Fruit fly (Drosophila melanogaster): ENCODE measurements around the gene CG13252.

The CG13252 gene

dm6 chr3L:20713800-20714199, 16.6 kb upstream of the CG13252 start, which contains the start of gene CG34260:
TSS of gene CG34260 (plus strand) at chr3L:20714100.
- no peak for TF ChIP-seq noc (tag; optimal IDR thresholded peaks at IDR 0.05)

dm6 chr3L:20719100-20719499, 11.3 kb upstream of the CG13252 start, which contains the start of gene cmpy:
TSS of gene cmpy (minus strand) at chr3L:20719200.
- TF ChIP-seq noc (tag; optimal IDR thresholded peaks at IDR 0.05): no peak

dm6 chr3L:20729415-20729814, 976 bp upstream of the CG13252 start:
- no peak for TF ChIP-seq noc (tag; optimal IDR thresholded peaks at IDR 0.05)

DNA sequence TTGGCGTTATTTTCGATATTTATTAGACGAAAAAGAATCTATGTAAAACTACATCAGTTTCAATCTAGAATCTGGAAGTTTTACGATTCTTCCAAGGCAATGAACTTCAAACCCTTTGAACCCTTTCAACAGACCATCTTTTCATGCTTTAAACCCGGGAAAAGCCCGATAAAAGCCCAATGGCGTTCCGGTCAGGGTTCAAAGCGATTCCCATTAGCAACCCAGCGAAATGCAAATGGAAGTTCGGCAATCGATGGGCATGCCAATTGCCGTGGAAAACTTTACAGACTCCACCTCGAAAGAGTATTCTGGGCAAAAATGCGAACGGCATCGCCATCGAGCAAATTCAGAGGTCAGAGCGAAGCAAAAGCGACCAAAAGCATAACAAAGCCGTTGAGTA, 2.1 kb downstream of the CG13252 start:
- TF ChIP-seq noc (tag; optimal IDR thresholded peaks at IDR 0.05): no peak

DNA sequence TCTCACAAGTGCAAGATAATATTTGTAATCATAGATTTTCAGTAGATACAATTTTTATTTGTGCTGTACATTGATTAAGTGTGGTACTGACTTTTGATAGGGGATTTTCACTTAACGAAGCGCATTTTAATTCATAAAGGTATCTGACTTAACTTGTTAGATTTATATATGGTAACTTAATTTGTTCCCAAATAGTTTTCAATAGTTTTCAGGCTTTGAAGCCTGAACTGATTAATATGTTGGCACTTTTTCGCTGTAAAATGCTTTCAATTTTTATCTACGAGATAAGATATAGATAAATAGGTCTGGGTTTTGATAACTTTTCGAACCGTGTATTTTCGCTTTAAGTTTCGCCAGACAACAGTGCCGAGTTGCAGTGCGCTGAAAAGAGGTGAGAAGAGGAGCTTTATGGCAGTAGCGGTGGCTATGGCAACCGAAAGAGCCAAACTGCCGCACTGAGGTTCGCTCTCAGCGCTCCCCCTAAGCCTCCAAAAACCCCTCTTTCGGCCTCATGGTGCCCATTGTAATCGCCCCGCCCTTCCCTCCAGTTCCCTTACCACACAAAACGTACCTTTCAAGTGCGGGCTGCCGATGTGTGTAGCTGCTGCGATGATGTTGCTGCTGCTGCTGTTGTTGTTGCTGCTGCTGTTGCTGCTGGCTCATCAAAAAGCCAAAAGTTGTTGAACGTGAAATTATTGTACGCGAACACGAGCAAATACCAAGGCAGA, 3.3 kb downstream of the CG13252 start:
- TF ChIP-seq noc (tag; optimal IDR thresholded peaks at IDR 0.05): no peak

DNA sequence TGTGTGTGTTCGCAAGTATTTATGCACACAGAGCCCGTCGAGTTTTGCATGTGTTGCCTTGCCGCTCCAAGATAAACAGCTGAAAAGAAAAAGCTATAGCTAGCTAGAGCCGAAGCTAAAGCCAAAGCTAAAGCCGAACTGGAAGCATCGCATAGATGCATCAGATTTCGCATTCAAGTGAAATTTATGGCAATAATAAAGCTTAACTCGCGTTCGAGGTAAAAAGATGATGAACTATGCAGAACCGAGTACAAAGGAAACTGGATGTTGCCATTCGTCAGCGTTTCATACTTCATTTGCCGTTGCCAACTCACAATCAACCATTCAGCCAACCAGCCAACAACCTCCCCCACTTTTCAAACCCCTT, 3.9 kb downstream of the CG13252 start:
- TF ChIP-seq noc (tag; optimal IDR thresholded peaks at IDR 0.05): no peak

- no peak for TF ChIP-seq noc (tag; optimal IDR thresholded peaks at IDR 0.05)
Measured at dm6 chr3L:20736266-20736665, 5.9 kb downstream of the CG13252 start.

dm6 chr3L:20737346-20737745, 7.0 kb downstream of the CG13252 start:
- TF ChIP-seq noc (tag; optimal IDR thresholded peaks at IDR 0.05): no peak

DNA sequence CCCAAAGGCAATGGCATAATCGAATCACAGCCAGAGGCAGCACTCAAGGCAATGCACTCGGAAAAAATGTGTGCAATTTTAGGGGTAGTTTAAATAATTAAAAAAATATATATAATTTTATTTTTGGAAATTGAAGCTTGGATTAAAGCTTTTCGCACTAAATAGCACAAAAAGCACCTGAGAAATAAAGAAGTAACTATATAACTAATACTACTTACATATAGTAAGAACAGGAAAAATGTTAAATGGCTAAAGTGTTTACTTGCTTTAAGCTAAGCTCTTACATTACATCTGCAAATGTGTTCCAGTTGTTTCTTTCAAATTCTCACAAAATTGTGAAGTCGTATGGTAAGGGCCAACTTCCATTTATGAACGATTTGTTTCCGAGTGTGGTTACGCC, 9.0 kb downstream of the CG13252 start, which contains the start of gene Gr77a:
TSS of gene Gr77a (minus strand) at position 17 of the 400 bp plus-strand sequence.
- TF ChIP-seq noc (tag; optimal IDR thresholded peaks at IDR 0.05): no peak

dm6 chr3L:20747299-20747925, 17.0 kb downstream of the CG13252 start:
- no peak for TF ChIP-seq noc (tag; optimal IDR thresholded peaks at IDR 0.05)

- TF ChIP-seq noc (tag; optimal IDR thresholded peaks at IDR 0.05): no peak
Measured at dm6 chr3L:20748577-20748976, 18.2 kb downstream of the CG13252 start.

DNA sequence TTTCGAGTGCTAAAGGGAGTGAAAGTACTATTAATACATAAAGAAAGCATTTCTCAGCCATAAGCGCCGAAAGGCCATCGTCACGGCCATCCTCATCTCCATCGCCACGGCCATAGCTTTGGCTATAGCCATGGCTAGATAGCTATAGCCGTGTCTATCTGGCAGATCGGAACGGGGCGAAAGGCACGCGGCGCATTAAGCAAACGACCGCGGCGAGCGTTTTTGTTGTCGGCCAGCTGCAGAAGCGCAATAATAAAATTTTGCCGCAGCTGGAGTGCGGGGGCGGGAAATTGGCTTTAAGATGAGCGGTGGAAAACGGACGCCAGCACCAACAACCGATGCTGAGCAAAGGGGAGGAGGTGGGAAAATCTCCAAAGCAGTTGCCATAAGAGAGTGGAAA, 20.0 kb downstream of the CG13252 start:
- TF ChIP-seq noc (tag; optimal IDR thresholded peaks at IDR 0.05): no peak

dm6 chr3L:20752964-20753363, 22.6 kb downstream of the CG13252 start:
- no peak for TF ChIP-seq noc (tag; optimal IDR thresholded peaks at IDR 0.05)

DNA sequence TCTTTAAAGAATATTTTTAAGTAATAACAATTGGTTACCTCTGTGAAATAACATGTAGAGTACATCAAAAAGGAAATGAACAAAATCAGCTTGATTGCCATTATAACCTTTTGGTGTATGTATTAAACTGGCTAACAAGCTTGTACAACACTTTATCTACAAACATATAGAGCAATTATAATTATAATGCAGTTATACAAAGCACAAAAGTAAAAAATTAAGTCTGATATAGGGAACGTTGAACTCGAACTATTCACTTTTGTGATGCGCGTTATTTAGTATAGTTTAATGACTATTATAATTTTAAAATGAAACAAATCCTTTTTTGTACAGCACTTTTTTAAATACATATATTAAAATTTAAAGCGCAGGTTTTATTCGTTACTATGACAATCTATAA, 25.2 kb downstream of the CG13252 start, which contains the start of gene CG33912:
TSS of gene CG33912 (minus strand) at position 101 of the 400 bp plus-strand sequence.
- no peak for TF ChIP-seq noc (tag; optimal IDR thresholded peaks at IDR 0.05)

- no peak for TF ChIP-seq noc (tag; optimal IDR thresholded peaks at IDR 0.05)
Measured at dm6 chr3L:20758583-20758982, 28.2 kb downstream of the CG13252 start, which contains the start of gene CG43251. TSS of gene CG43251 (plus strand) at chr3L:20758883.

DNA sequence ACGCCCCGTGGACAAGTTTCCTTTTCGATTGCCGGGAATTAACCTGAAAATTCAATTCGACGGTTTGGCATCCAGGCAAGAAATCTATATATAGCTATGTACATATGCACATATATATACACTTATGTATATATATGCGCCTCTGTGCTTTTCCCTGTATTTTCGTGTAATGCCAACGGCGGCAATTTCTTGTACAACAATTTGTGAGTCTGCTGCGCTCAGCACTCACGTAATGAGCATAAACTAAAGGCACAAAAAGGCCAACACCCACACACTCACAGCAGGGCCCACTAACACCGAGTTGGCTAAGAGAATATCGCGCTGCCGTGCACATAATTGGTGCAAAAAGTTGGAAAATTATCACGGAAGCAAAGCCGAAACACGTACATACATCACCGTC, 31.1 kb downstream of the CG13252 start:
- no peak for TF ChIP-seq noc (tag; optimal IDR thresholded peaks at IDR 0.05)

- TF ChIP-seq noc (tag; optimal IDR thresholded peaks at IDR 0.05): no peak
Measured at dm6 chr3L:20767227-20767626, 36.8 kb downstream of the CG13252 start.
